Fruit fly (Drosophila melanogaster): ENCODE results near the gene CG17681.

Gene CG17681

dm6 chr2L:18148552-18149219, 4.2 kb upstream of the CG17681 start (continued):
- TF ChIP-seq Taf1 (GFP tag; IDR thresholded peaks at IDR 0.05) (no peak), jumu (GFP tag; optimal IDR thresholded peaks at IDR 0.05) (no peak), lmd (GFP tag; IDR thresholded peaks at IDR 0.05) (peak; percentile 6; the same call in 1 of the 2 replicates), ci (GFP tag; IDR thresholded peaks at IDR 0.05) (peak; percentile 87), tin (GFP tag; optimal IDR thresholded peaks at IDR 0.05) (no peak), CG3281 (GFP tag; optimal IDR thresholded peaks at IDR 0.05) (peak; percentile 69), CG12942 (GFP tag; optimal IDR thresholded peaks at IDR 0.05) (peak; percentile 52), CG11696 (GFP tag; IDR thresholded peaks at IDR 0.05) (no peak), CG13894 (tag; optimal IDR thresholded peaks at IDR 0.05) (peak; percentile 63), ssp (GFP tag; IDR thresholded peaks at IDR 0.05) (no peak), pros (GFP tag; optimal IDR thresholded peaks at IDR 0.05) (no peak), al (GFP tag; IDR thresholded peaks at IDR 0.05) (no peak), crp (GFP tag; optimal IDR thresholded peaks at IDR 0.05) (no peak), CG2199 (GFP tag; IDR thresholded peaks at IDR 0.05) (0 out of 3 replicates have a peak, but pooled peaks have one; percentile 24), PHDP (tag; optimal IDR thresholded peaks at IDR 0.05) (peak; percentile 76), CkIIα-i1 (GFP tag; IDR thresholded peaks at IDR 0.05) (0 out of 2 replicates have a peak, but pooled peaks have one; percentile 29), dmrt11E (tag; optimal IDR thresholded peaks at IDR 0.05) (peak; percentile 63), Ptx1 (GFP tag; IDR thresholded peaks at IDR 0.05) (0 out of 2 replicates have a peak, but pooled peaks have one; percentile 15), CG11085 (GFP tag; IDR thresholded peaks at IDR 0.05) (no peak), CG34224 (GFP tag; IDR thresholded peaks at IDR 0.05; ENCODE audit: partially characterized antibody) (no peak), Oaz (GFP tag; IDR thresholded peaks at IDR 0.05) (no peak), sqz (GFP tag; optimal IDR thresholded peaks at IDR 0.05) (peak; percentile 58), lbe (GFP tag; optimal IDR thresholded peaks at IDR 0.05) (no peak), fd3F (GFP tag; optimal IDR thresholded peaks at IDR 0.05) (peak; percentile 22), CG17802 (tag; optimal IDR thresholded peaks at IDR 0.05) (peak; percentile 25)

- TF ChIP-seq Side (GFP tag; optimal IDR thresholded peaks at IDR 0.05) (no peak), zen (tag; optimal IDR thresholded peaks at IDR 0.05) (peak; percentile 48), CG12155 (GFP tag; optimal IDR thresholded peaks at IDR 0.05) (no peak), z (GFP tag; IDR thresholded peaks at IDR 0.05) (peak; percentile 85), CG6813 (GFP tag; optimal IDR thresholded peaks at IDR 0.05) (no peak), CG1792 (GFP tag; optimal IDR thresholded peaks at IDR 0.05) (no peak), sqz (GFP tag; optimal IDR thresholded peaks at IDR 0.05) (peak; percentile 64), dm (GFP tag; optimal IDR thresholded peaks at IDR 0.05) (no peak), CG13287 (GFP tag; IDR thresholded peaks at IDR 0.05; ENCODE audit: partially characterized antibody) (no peak), Dref (GFP tag; IDR thresholded peaks at IDR 0.05) (no peak), CHES-1-like (GFP tag; optimal IDR thresholded peaks at IDR 0.05) (no peak), sob (GFP tag; IDR thresholded peaks at IDR 0.05) (no peak), stc (GFP tag; IDR thresholded peaks at IDR 0.05) (no peak), ftz-f1 (GFP tag; optimal IDR thresholded peaks at IDR 0.05) (no peak), bsh (GFP tag; optimal IDR thresholded peaks at IDR 0.05) (no peak), Six4 (GFP tag; optimal IDR thresholded peaks at IDR 0.05) (no peak), sr (GFP tag; IDR thresholded peaks at IDR 0.05) (no peak), cad (GFP tag; optimal IDR thresholded peaks at IDR 0.05) (peak; percentile 8), CG10543 (GFP tag; optimal IDR thresholded peaks at IDR 0.05) (no peak), CG12219 (GFP tag; optimal IDR thresholded peaks at IDR 0.05) (no peak), CG2875 (GFP tag; optimal IDR thresholded peaks at IDR 0.05) (no peak), Atf3 (GFP tag; optimal IDR thresholded peaks at IDR 0.05) (no peak), Pdp1 (GFP tag; optimal IDR thresholded peaks at IDR 0.05) (no peak), sens (GFP tag) (peak; percentile 77), CG1832 (GFP tag; optimal IDR thresholded peaks at IDR 0.05) (no peak), CG15601 (tag; optimal IDR thresholded peaks at IDR 0.05) (no peak), CG12769 (tag; optimal IDR thresholded peaks at IDR 0.05) (no peak)
Observed at dm6 chr2L:18149903-18150302, 3.0 kb upstream of the CG17681 start.

All from whole organism, embryonic.